Worm (Caenorhabditis elegans) whole organism, midembryonic: ENCODE results near the gene sms-1.

ENCODE experiments used
- T22C8.4 ChIP-seq: fragments of 200-800 bp; sonication (Bioruptor generic); IDR thresholded peaks from 2 replicates; pipeline ENCODE4 v1.3.6; 2022; ENCODE audit warnings: missing genetic modification characterization, missing compliant biosample characterization
- klf-2 ChIP-seq: fragments of 200-800 bp; sonication (Bioruptor generic); conservative IDR thresholded peaks from 2 replicates; pipeline ENCODE4 v1.3.6; 2022; ENCODE audit warnings: missing genetic modification reagents, missing genetic modification characterization, missing compliant biosample characterization
- tab-1 ChIP-seq: fragments of 200-800 bp; sonication (Bioruptor generic); IDR thresholded peaks from 2 replicates; pipeline ENCODE4 v1.3.6; 2022; ENCODE audit warnings: missing genetic modification characterization, missing compliant biosample characterization

DNA sequence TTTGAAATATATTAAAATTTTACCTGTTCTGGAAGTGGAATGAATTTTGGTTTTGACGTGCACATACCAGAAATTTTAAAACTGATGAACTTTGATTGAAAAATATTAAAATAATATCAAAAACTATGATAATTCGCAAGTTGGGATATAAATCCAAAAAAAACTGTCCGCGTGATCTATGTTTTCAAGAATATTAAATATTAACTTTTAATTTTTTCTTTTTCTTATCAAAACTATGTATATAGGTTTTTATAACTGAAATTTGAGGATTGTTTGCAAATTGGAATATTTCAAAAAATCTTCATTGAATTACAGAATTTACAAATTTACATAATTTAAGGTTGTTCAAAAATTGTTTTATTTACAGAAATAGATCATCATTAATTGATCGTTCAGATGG, 32.8 kb downstream of the sms-1 start, which contains the start of gene C10C6.3:
- TF ChIP-seq klf-2 (GFP tag; lab: Robert Waterston, UW) (no peak), T22C8.4 (GFP tag; lab: Robert Waterston, UW) (no peak), tab-1 (GFP tag; lab: Robert Waterston, UW) (no peak)
